Fruit fly (Drosophila melanogaster): ENCODE measurements around the gene Apt1.

The Apt1 gene

DNA sequence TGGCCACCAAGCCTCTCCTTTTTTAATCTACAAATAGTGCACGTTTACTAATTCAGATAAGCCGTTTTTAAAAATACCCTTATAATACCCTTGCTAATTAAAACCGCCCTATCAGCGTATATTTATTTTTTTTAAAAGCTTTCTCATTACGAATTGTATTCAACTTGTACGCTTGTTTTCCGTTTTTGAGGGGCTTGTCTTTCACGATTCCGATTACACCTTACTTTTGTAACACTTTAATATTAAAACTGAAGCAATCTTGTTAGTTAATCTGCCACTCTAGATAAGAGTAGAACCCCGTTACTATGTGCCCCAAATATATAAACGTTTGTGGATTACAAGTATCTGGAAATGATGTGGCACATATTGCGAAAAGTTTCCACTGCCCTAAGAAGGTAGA lies 5.1 kb upstream of the Apt1 start:
- TF ChIP-seq psq (optimal IDR thresholded peaks at IDR 0.05) (no peak), ttk (optimal IDR thresholded peaks at IDR 0.05) (no peak), Sin3A (optimal IDR thresholded peaks at IDR 0.05) (no peak), Myc (optimal IDR thresholded peaks at IDR 0.05) (no peak), h (optimal IDR thresholded peaks at IDR 0.05) (no peak), insv (optimal IDR thresholded peaks at IDR 0.05) (no peak)

- TF ChIP-seq Sin3A (optimal IDR thresholded peaks at IDR 0.05) (no peak), psq (optimal IDR thresholded peaks at IDR 0.05) (no peak), Myc (optimal IDR thresholded peaks at IDR 0.05) (no peak), ttk (optimal IDR thresholded peaks at IDR 0.05) (no peak), insv (optimal IDR thresholded peaks at IDR 0.05) (no peak), h (optimal IDR thresholded peaks at IDR 0.05) (no peak)
Observed at dm6 chr3L:11623245-11623883, 4.5 kb upstream of the Apt1 start.

DNA sequence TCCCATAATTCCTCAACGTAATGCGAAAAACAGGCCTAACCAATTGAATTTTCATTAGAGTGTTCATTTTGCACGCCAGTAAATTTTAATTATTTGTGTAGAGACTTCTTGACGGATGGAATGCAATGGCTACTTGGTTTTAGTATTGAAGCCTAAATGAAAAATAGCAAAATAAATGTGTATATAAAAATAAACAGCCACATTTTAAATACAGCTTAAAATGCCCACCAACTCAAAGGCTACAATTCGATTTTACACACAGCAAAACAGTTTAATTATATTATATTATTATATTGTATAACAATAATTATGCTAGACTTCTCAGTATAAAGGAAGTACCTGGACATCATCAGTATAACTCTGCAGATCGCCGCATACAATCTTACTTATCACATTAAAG lies 3.6 kb upstream of the Apt1 start, which contains the start of gene Akr1B:
Akr1B (minus strand) TSS at position 101 of the 400 bp plus-strand sequence.
- TF ChIP-seq Sin3A (optimal IDR thresholded peaks at IDR 0.05) = no peak
- no peak for TF ChIP-seq psq (optimal IDR thresholded peaks at IDR 0.05)
- no peak for TF ChIP-seq Myc (optimal IDR thresholded peaks at IDR 0.05)
- no peak for TF ChIP-seq ttk (optimal IDR thresholded peaks at IDR 0.05)
- TF ChIP-seq h (optimal IDR thresholded peaks at IDR 0.05) = no peak
- no peak for TF ChIP-seq insv (optimal IDR thresholded peaks at IDR 0.05)

- TF ChIP-seq Myc (optimal IDR thresholded peaks at IDR 0.05) = no peak
- TF ChIP-seq psq (optimal IDR thresholded peaks at IDR 0.05) = no peak
- no peak for TF ChIP-seq Sin3A (optimal IDR thresholded peaks at IDR 0.05)
- TF ChIP-seq insv (optimal IDR thresholded peaks at IDR 0.05) = no peak
- TF ChIP-seq ttk (optimal IDR thresholded peaks at IDR 0.05) = no peak
- TF ChIP-seq h (optimal IDR thresholded peaks at IDR 0.05) = no peak
Observed at dm6 chr3L:11625634-11626175, 2.1 kb upstream of the Apt1 start, which contains the start of gene CG6083. Gene CG6083 (minus strand): TSS chr3L:11626125.

dm6 chr3L:11626229-11626826 lies 1.5 kb upstream of the Apt1 start, which contains the start of gene PCID2:
Gene PCID2 (plus strand): TSS chr3L:11626441.
- TF ChIP-seq h (optimal IDR thresholded peaks at IDR 0.05) = no peak
- TF ChIP-seq Sin3A (optimal IDR thresholded peaks at IDR 0.05) = no peak
- no peak for TF ChIP-seq insv (optimal IDR thresholded peaks at IDR 0.05)
- no peak for TF ChIP-seq ttk (optimal IDR thresholded peaks at IDR 0.05)
- TF ChIP-seq psq (optimal IDR thresholded peaks at IDR 0.05) = no peak
- no peak for TF ChIP-seq Myc (optimal IDR thresholded peaks at IDR 0.05)

DNA sequence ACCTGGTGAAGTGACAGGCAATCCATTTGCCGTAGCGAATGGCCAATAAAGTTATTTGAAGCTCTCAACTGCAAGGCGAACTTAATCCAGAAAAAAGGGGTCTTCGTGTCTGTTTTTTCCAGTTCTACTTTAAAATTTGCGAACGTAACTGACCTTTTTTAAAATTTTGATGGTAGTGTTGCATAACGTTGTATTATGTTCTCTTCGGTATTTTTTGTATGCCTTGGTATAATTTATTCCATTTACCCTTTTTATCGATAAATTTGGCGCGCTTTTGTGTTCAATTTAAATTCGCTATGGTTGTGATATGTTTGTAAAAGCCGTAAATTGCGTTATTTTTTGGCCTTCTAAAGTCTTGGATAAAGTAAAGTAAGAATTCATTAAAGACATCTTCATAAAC lies 2.8 kb downstream of the Apt1 start:
- TF ChIP-seq ttk (optimal IDR thresholded peaks at IDR 0.05) = no peak
- TF ChIP-seq psq (optimal IDR thresholded peaks at IDR 0.05) = no peak
- no peak for TF ChIP-seq insv (optimal IDR thresholded peaks at IDR 0.05)
- TF ChIP-seq h (optimal IDR thresholded peaks at IDR 0.05) = no peak
- no peak for TF ChIP-seq Sin3A (optimal IDR thresholded peaks at IDR 0.05)
- TF ChIP-seq Myc (optimal IDR thresholded peaks at IDR 0.05) = no peak

- TF ChIP-seq h (optimal IDR thresholded peaks at IDR 0.05) (no peak), insv (optimal IDR thresholded peaks at IDR 0.05) (no peak), Myc (optimal IDR thresholded peaks at IDR 0.05) (no peak), ttk (optimal IDR thresholded peaks at IDR 0.05) (no peak), Sin3A (optimal IDR thresholded peaks at IDR 0.05) (no peak), psq (optimal IDR thresholded peaks at IDR 0.05) (no peak)
Observed at dm6 chr3L:11631092-11631491, 3.3 kb downstream of the Apt1 start, which contains the start of gene CG32091. Gene CG32091 (plus strand): TSS chr3L:11631392.

dm6 chr3L:11634551-11634950 lies 6.7 kb downstream of the Apt1 start:
- TF ChIP-seq h (optimal IDR thresholded peaks at IDR 0.05) = no peak
- TF ChIP-seq Sin3A (optimal IDR thresholded peaks at IDR 0.05) = no peak
- no peak for TF ChIP-seq ttk (optimal IDR thresholded peaks at IDR 0.05)
- no peak for TF ChIP-seq psq (optimal IDR thresholded peaks at IDR 0.05)
- no peak for TF ChIP-seq insv (optimal IDR thresholded peaks at IDR 0.05)
- TF ChIP-seq Myc (optimal IDR thresholded peaks at IDR 0.05) = no peak

DNA sequence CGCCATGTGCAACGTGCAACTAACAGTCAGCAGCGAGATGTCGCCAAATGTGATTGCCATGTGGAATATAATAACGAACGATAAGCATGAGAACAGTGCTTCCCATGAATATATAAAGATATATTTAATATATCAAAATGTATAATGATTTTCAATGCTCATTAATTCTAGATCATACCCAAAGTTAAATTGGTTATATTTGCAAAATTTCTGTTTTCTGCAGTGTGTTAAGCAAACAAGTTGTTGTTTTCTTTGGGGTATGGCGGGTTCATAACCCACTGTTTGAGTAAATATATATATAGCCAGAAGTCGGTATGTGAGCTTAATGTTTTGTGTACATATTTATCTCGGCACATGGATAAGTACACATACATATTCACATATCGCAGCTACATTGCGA lies 9.0 kb downstream of the Apt1 start:
- TF ChIP-seq psq (optimal IDR thresholded peaks at IDR 0.05) (no peak), h (optimal IDR thresholded peaks at IDR 0.05) (no peak), Sin3A (optimal IDR thresholded peaks at IDR 0.05) (no peak), ttk (optimal IDR thresholded peaks at IDR 0.05) (no peak), insv (optimal IDR thresholded peaks at IDR 0.05) (no peak), Myc (optimal IDR thresholded peaks at IDR 0.05) (no peak)

DNA sequence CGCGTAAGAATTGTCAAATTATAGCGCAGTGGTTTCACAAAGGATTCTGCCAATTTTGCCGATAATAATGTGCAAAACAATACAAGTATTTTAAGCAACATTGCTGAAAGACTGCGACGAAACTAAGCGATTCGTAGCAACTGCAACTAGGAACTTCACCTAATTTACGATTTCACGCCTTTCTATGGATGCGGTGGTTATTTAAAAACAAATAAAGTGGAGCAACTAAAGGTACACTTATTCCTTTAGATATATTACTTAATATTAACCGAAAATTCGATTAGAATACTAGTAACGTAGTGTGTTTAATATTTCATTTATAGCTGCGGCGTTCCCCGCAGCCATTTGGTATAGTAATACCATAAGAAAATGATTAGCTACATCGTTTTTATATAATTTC lies 18.1 kb downstream of the Apt1 start, which contains the start of gene CG6071:
CG6071 (minus strand) TSS at position 101 of the 400 bp plus-strand sequence.
- TF ChIP-seq Myc (optimal IDR thresholded peaks at IDR 0.05) (no peak), psq (optimal IDR thresholded peaks at IDR 0.05) (no peak), insv (optimal IDR thresholded peaks at IDR 0.05) (no peak), Sin3A (optimal IDR thresholded peaks at IDR 0.05) (no peak), ttk (optimal IDR thresholded peaks at IDR 0.05) (no peak), h (optimal IDR thresholded peaks at IDR 0.05) (no peak)

- TF ChIP-seq psq (optimal IDR thresholded peaks at IDR 0.05) (no peak), Sin3A (optimal IDR thresholded peaks at IDR 0.05) (no peak)
Observed at dm6 chr3L:11648410-11648809, 20.6 kb downstream of the Apt1 start, which contains the start of the genes RIOK1 and Polr3H. Gene RIOK1 (minus strand): TSS chr3L:11648474. Gene Polr3H (plus strand): TSS chr3L:11648756.

DNA sequence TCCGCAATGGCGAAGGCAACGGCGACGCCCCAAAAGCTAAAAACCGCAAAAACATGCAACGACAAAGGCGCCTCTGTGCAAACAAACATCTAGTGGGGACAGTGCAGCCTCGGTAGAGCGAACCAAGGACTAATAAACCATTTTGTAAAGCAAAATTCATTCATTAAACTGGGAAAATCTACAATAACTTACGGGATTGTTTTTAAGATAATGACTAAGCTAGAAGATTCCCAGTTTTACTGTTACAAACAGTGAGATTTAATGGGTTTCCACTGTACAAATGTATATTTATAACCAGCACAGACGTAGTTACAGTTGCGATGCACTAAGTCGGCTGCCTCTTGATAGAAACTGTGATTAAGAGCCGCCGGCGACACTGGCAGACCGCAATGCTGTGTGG lies 28.4 kb downstream of the Apt1 start:
- TF ChIP-seq Myc (optimal IDR thresholded peaks at IDR 0.05) = no peak
- TF ChIP-seq psq (optimal IDR thresholded peaks at IDR 0.05) = no peak
- TF ChIP-seq insv (optimal IDR thresholded peaks at IDR 0.05) = no peak
- TF ChIP-seq h (optimal IDR thresholded peaks at IDR 0.05) = no peak
- no peak for TF ChIP-seq ttk (optimal IDR thresholded peaks at IDR 0.05)
- TF ChIP-seq Sin3A (optimal IDR thresholded peaks at IDR 0.05) = no peak
